Worm (Caenorhabditis elegans) whole organism, L1 larva: ENCODE results near the gene srd-39.

ENCODE experiments used
- jun-1 ChIP-seq: fragments of 150-350 bp; optimal IDR thresholded peaks from 2 replicates; lab custom pipeline; 2014; ENCODE audit warnings: missing biosample characterization, missing genetic modification reagents, missing genetic modification characterization
- pax-3 ChIP-seq: fragments of 200-800 bp; sonication (Bioruptor generic); optimal IDR thresholded peaks from 2 replicates; lab custom pipeline; 2018; ENCODE audit warnings: mild to moderate bottlenecking, missing genetic modification characterization, moderate library complexity, missing compliant biosample characterization
- tbx-2 ChIP-seq: sonication (generic microtip); optimal IDR thresholded peaks from 2 replicates; lab custom pipeline; 2016; ENCODE audit warnings: missing genetic modification characterization, missing compliant biosample characterization
- ztf-4 ChIP-seq: fragments of 150-350 bp; optimal IDR thresholded peaks from 2 replicates; lab custom pipeline; 2014; ENCODE audit warnings: missing biosample characterization, missing genetic modification characterization

DNA sequence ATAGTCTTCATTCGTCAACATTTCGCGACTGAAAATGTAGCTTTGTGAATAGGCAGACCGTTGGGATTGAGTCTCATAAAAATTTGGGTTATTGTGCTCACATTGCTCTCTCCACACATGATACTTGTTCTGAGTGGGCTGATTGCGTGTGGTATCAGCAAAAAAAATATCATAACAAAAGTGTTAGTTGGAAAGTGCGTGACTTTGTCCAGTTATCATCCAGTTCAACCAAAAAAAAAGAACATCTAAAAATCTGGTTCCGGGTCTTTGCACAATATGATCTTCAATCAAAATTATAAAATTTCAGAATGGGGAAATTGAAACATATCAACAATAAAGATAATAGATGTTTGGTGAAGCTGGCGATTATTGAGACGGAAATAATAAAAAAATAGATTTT lies at the start of gene srd-39:
- no peak for TF ChIP-seq pax-3
- TF ChIP-seq jun-1 (tag; lab: Kevin White, UChicago): no peak
- no peak for TF ChIP-seq tbx-2 (tag; lab: Kevin White, UChicago)
- no peak for TF ChIP-seq ztf-4 (tag; lab: Kevin White, UChicago)
